Fruit fly (Drosophila melanogaster): ENCODE data around the gene CG6607.

- TF ChIP-seq woc (GFP tag; optimal IDR thresholded peaks at IDR 0.05) (no peak), CG9705 (GFP tag; optimal IDR thresholded peaks at IDR 0.05) (no peak), HLH106 (tag; optimal IDR thresholded peaks at IDR 0.05) (no peak), Jra (GFP tag; optimal IDR thresholded peaks at IDR 0.05) (no peak), Dif (GFP tag; optimal IDR thresholded peaks at IDR 0.05; ENCODE audit: partially characterized antibody) (no peak)
Observed at dm6 chr3R:24514652-24515328, 13.1 kb upstream of the CG6607 start, which contains the start of the genes nAChRbeta2 and DZIP1.

All from whole organism, wandering third instar larva.